Worm (Caenorhabditis elegans) whole organism, midembryonic: ENCODE measurements around the gene srt-29.

Experiments
- T22C8.4 ChIP-seq: fragments of 200-800 bp; sonication (Bioruptor generic); IDR thresholded peaks from 2 replicates; pipeline ENCODE4 v1.3.6; 2022; ENCODE audit warnings: missing genetic modification characterization, missing compliant biosample characterization
- cog-1 ChIP-seq: sonication (generic microtip); optimal IDR thresholded peaks from 2 replicates; lab custom pipeline; 2016; ENCODE audit warnings: missing genetic modification characterization, missing compliant biosample characterization
- flt-1 ChIP-seq: fragments of 200-800 bp; sonication (Bioruptor generic); IDR thresholded peaks from 2 replicates; pipeline ENCODE4 v1.3.6; 2022; ENCODE audit warnings: missing genetic modification characterization, missing compliant biosample characterization
- klf-2 ChIP-seq: fragments of 200-800 bp; sonication (Bioruptor generic); conservative IDR thresholded peaks from 2 replicates; pipeline ENCODE4 v1.3.6; 2022; ENCODE audit warnings: missing genetic modification reagents, missing genetic modification characterization, missing compliant biosample characterization
- med-1 ChIP-seq: sonication (generic microtip); optimal IDR thresholded peaks from 2 replicates; lab custom pipeline; 2017; ENCODE audit warnings: missing genetic modification characterization, mild to moderate bottlenecking, missing compliant biosample characterization, antibody characterized with exemption, missing genetic modification reagents; ENCODE audit not compliant: insufficient read depth
- ref-1 ChIP-seq: fragments of 200-800 bp; sonication (Bioruptor generic); conservative IDR thresholded peaks from 2 replicates; pipeline ENCODE4 v1.3.6; 2022; ENCODE audit warnings: missing genetic modification reagents, missing genetic modification characterization, missing compliant biosample characterization
- tab-1 ChIP-seq: fragments of 200-800 bp; sonication (Bioruptor generic); IDR thresholded peaks from 2 replicates; pipeline ENCODE4 v1.3.6; 2022; ENCODE audit warnings: missing genetic modification characterization, missing compliant biosample characterization
- ztf-23 ChIP-seq: fragments of 200-800 bp; sonication (Bioruptor generic); IDR thresholded peaks from 2 replicates; pipeline ENCODE4 v1.3.6; 2022; ENCODE audit warnings: missing genetic modification reagents, missing genetic modification characterization, missing compliant biosample characterization
- ztf-29 ChIP-seq: fragments of 200-800 bp; sonication (Bioruptor generic); IDR thresholded peaks from 2 replicates; pipeline ENCODE4 v1.3.6; 2022; ENCODE audit warnings: missing genetic modification reagents, missing genetic modification characterization, missing compliant biosample characterization

Gene srt-29

ce11 chrV:2718688-2719185 lies at the start of gene srt-29:
TSS of gene srt-29 (minus strand) at chrV:2719135.
- no peak for TF ChIP-seq ztf-23
- TF ChIP-seq ref-1 (GFP tag; lab: Robert Waterston, UW): no peak
- no peak for TF ChIP-seq tab-1 (GFP tag; lab: Robert Waterston, UW)
- TF ChIP-seq T22C8.4: no peak
- TF ChIP-seq med-1 (GFP tag; lab: Kevin White, UChicago): no peak
- no peak for TF ChIP-seq cog-1 (tag; lab: Kevin White, UChicago)
- TF ChIP-seq klf-2 (GFP tag; lab: Robert Waterston, UW): no peak
- no peak for TF ChIP-seq ztf-29 (GFP tag; lab: Robert Waterston, UW)
- TF ChIP-seq flt-1 (GFP tag; lab: Robert Waterston, UW): no peak

ce11 chrV:2767465-2767864 lies 48.5 kb upstream of the srt-29 start, which contains the start of gene R05D8.9:
TSS of gene R05D8.9 (minus strand) at chrV:2767565.
- no peak for TF ChIP-seq med-1 (GFP tag; lab: Kevin White, UChicago)
- TF ChIP-seq T22C8.4: no peak
- no peak for TF ChIP-seq ztf-23
- no peak for TF ChIP-seq flt-1 (GFP tag; lab: Robert Waterston, UW)
- no peak for TF ChIP-seq tab-1 (GFP tag; lab: Robert Waterston, UW)

DNA sequence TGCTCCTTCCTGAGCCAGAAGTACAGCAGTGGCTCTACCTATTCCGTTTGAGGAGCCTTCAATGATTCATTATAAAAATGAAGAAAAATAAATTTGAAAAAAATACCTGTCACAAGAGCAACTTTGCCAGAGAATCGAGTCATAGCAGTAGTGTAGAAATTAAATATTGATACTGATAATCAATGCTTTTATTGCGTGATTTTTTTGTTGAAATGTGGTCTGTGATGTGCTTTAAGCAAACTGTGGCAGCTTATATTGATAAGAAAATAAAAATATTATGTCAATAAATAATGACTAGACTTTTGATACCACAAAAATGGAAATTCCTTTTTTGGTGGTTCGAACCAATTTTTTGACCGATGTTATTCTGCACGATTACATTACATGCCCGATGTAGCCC lies 46.1 kb upstream of the srt-29 start, which contains the start of gene dhs-14:
Gene dhs-14, minus strand, starts transcription at position 149 of the 400 bp plus-strand sequence.
- TF ChIP-seq ref-1 (GFP tag; lab: Robert Waterston, UW) (no peak), tab-1 (GFP tag; lab: Robert Waterston, UW) (no peak), cog-1 (tag; lab: Kevin White, UChicago) (no peak), klf-2 (GFP tag; lab: Robert Waterston, UW) (no peak), med-1 (GFP tag; lab: Kevin White, UChicago) (no peak), T22C8.4 (no peak), flt-1 (GFP tag; lab: Robert Waterston, UW) (no peak), ztf-29 (GFP tag; lab: Robert Waterston, UW) (no peak), ztf-23 (no peak)

- TF ChIP-seq flt-1 (GFP tag; lab: Robert Waterston, UW) (no peak), med-1 (GFP tag; lab: Kevin White, UChicago) (no peak), cog-1 (tag; lab: Kevin White, UChicago) (no peak), ref-1 (GFP tag; lab: Robert Waterston, UW) (no peak), T22C8.4 (no peak), tab-1 (GFP tag; lab: Robert Waterston, UW) (no peak)
Measured at ce11 chrV:2763105-2763504, 44.2 kb upstream of the srt-29 start, which contains the start of gene R05D8.7. TSS of gene R05D8.7 (minus strand) at chrV:2763208.

ce11 chrV:2761470-2761869 lies 42.5 kb upstream of the srt-29 start:
- TF ChIP-seq med-1 (GFP tag; lab: Kevin White, UChicago): no peak
- no peak for TF ChIP-seq flt-1 (GFP tag; lab: Robert Waterston, UW)
- no peak for TF ChIP-seq ztf-23
- TF ChIP-seq tab-1 (GFP tag; lab: Robert Waterston, UW): no peak
- no peak for TF ChIP-seq T22C8.4
- TF ChIP-seq ref-1 (GFP tag; lab: Robert Waterston, UW): no peak
- no peak for TF ChIP-seq cog-1 (tag; lab: Kevin White, UChicago)
- TF ChIP-seq klf-2 (GFP tag; lab: Robert Waterston, UW): no peak
- TF ChIP-seq ztf-29 (GFP tag; lab: Robert Waterston, UW): no peak

DNA sequence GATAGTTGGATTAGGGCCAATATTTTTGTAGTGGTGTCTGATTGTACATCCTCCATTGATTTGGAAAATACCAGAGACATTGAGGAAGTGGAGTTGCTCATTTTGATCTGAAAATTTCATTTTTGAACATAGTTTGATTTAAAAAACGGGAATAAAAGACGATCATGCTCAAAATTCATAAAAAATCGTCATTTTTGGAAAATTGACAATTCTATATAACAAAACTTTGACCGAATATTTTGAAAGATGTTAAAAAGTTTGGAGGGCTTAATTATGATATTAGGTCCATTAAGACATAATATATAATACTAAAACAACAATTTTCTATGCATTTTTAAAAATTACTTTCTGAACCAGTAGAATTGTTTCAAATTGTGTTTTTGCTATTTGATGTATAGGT lies 40.5 kb upstream of the srt-29 start, which contains the start of gene srg-58:
Gene srg-58, minus strand, starts transcription at position 101 of the 400 bp plus-strand sequence.
- no peak for TF ChIP-seq tab-1 (GFP tag; lab: Robert Waterston, UW)
- TF ChIP-seq klf-2 (GFP tag; lab: Robert Waterston, UW): no peak
- no peak for TF ChIP-seq med-1 (GFP tag; lab: Kevin White, UChicago)
- no peak for TF ChIP-seq flt-1 (GFP tag; lab: Robert Waterston, UW)
- TF ChIP-seq T22C8.4: no peak
- TF ChIP-seq ztf-23: no peak
- no peak for TF ChIP-seq ref-1 (GFP tag; lab: Robert Waterston, UW)
- TF ChIP-seq ztf-29 (GFP tag; lab: Robert Waterston, UW): no peak

- TF ChIP-seq cog-1 (tag; lab: Kevin White, UChicago): no peak
- 0 out of 2 replicates have a peak, but pooled peaks have one; percentile 39 for TF ChIP-seq tab-1 (GFP tag; lab: Robert Waterston, UW)
- TF ChIP-seq klf-2 (GFP tag; lab: Robert Waterston, UW): 0 out of 2 replicates have a peak, but pooled peaks have one; percentile 11
- TF ChIP-seq T22C8.4: no peak
- no peak for TF ChIP-seq ztf-29 (GFP tag; lab: Robert Waterston, UW)
- no peak for TF ChIP-seq med-1 (GFP tag; lab: Kevin White, UChicago)
- TF ChIP-seq ref-1 (GFP tag; lab: Robert Waterston, UW): no peak
- TF ChIP-seq ztf-23: no peak
- TF ChIP-seq flt-1 (GFP tag; lab: Robert Waterston, UW): no peak
Measured at ce11 chrV:2758437-2758836, 39.5 kb upstream of the srt-29 start.

DNA sequence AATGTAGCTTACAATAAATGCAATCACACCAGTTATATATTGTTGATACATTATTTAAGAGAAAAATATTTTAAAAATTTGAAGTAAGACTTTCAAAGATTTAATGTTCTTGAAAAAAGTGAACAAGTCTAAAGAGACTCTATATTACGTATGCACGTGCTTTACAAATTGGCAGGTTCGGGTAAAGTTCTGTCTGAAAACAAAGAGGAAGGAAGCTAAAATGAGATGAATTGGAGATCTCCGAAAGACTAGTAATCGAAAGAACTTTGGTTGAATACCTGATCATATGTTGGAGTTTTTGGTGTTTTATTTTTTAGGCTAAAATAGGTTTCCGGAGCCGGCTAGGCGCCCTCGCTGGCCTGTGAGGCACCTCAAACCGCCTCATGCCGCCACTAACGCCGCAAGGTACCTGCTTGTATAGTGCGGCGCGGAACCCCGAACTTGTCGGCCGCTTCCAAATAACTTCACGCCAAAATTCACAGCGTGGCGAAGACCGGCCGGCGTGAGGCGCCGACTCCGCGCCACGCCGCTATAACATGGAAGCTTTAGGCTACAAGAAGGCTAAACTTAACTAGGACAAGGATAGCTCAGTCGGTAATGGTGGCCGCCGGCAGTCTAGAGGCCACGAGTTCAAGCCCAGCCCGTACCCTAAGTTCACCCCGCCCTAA lies 38.4 kb upstream of the srt-29 start, which contains the start of gene srx-28:
Gene srx-28, minus strand, starts transcription at position 51 of the 668 bp plus-strand sequence.
- TF ChIP-seq cog-1 (tag; lab: Kevin White, UChicago) (no peak), flt-1 (GFP tag; lab: Robert Waterston, UW) (no peak), T22C8.4 (no peak), ztf-29 (GFP tag; lab: Robert Waterston, UW) (no peak), tab-1 (GFP tag; lab: Robert Waterston, UW) (no peak)

DNA sequence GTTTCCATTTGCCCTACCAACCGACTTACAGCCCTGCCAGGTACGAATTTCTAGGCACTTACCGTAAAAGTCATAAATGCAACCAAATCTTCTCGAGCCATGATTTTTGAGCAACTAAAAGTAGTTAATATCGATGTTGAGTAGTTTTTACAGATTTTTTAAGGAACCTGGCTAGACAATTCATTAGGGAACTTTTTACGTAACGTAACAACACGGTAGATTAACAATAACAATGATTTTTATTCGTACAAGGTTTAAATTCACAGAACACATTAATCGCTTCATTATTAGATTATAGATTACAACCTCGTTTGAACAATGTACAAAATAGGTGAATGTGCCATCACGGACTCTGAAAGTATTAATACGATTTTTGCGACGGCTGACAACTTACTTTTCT lies 34.1 kb upstream of the srt-29 start, which contains the start of gene srx-26:
Gene srx-26, minus strand, starts transcription at position 101 of the 400 bp plus-strand sequence.
- no peak for TF ChIP-seq ztf-23
- TF ChIP-seq flt-1 (GFP tag; lab: Robert Waterston, UW): no peak
- no peak for TF ChIP-seq cog-1 (tag; lab: Kevin White, UChicago)
- TF ChIP-seq ztf-29 (GFP tag; lab: Robert Waterston, UW): no peak
- no peak for TF ChIP-seq tab-1 (GFP tag; lab: Robert Waterston, UW)
